Fruit fly (Drosophila melanogaster): Measurements from ENCODE around the gene CG7300.

Gene CG7300

dm6 chr2L:10735923-10736322 is 38.1 kb upstream of the CG7300 start, which contains the start of gene Nup107 (continued):
- TF ChIP-seq pan (optimal IDR thresholded peaks at IDR 0.05): no peak
- peak in 1 of 2 experiments; percentile 9 for TF ChIP-seq pan (GFP tag; optimal IDR thresholded peaks at IDR 0.05 in 1 of 2, IDR thresholded peaks at IDR 0.05 in 1 of 2)
- no peak for TF ChIP-seq CG16813 (GFP tag; IDR thresholded peaks at IDR 0.05; ENCODE audit: partially characterized antibody)
- no peak for TF ChIP-seq ERR (GFP tag; optimal IDR thresholded peaks at IDR 0.05)
- TF ChIP-seq CG10267 (tag; optimal IDR thresholded peaks at IDR 0.05): peak; percentile 25
- peak; percentile 18 for TF ChIP-seq bab2 (GFP tag; optimal IDR thresholded peaks at IDR 0.05)
- no peak for TF ChIP-seq pho (GFP tag; optimal IDR thresholded peaks at IDR 0.05)
- no peak for TF ChIP-seq Camta (GFP tag; optimal IDR thresholded peaks at IDR 0.05)
- TF ChIP-seq Dref (GFP tag; IDR thresholded peaks at IDR 0.05): peak; percentile 44
- no peak for TF ChIP-seq gt (GFP tag; IDR thresholded peaks at IDR 0.05)
- no peak for TF ChIP-seq CG4328 (GFP tag; optimal IDR thresholded peaks at IDR 0.05)
- no peak for TF ChIP-seq p53 (GFP tag; optimal IDR thresholded peaks at IDR 0.05)
- no peak for TF ChIP-seq sqz (GFP tag; optimal IDR thresholded peaks at IDR 0.05)
- peak in 1 of 2 experiments; percentile 13 for TF ChIP-seq bsh (GFP tag; optimal IDR thresholded peaks at IDR 0.05)
- TF ChIP-seq E2f2 (GFP tag; IDR thresholded peaks at IDR 0.05): peak; percentile 73
- TF ChIP-seq CG17802 (tag; optimal IDR thresholded peaks at IDR 0.05): peak; percentile 79
- TF ChIP-seq CG10274 (GFP tag; optimal IDR thresholded peaks at IDR 0.05): no peak
- no peak for TF ChIP-seq Ssrp (tag; optimal IDR thresholded peaks at IDR 0.05)
- TF ChIP-seq row (GFP tag; IDR thresholded peaks at IDR 0.05): peak; percentile 77
- TF ChIP-seq trem (tag; optimal IDR thresholded peaks at IDR 0.05): peak; percentile 36
- no peak for TF ChIP-seq BtbVII (GFP tag; optimal IDR thresholded peaks at IDR 0.05)
- 0 out of 2 replicates have a peak, but pooled peaks have one; percentile 14 for TF ChIP-seq CG32532 (GFP tag; IDR thresholded peaks at IDR 0.05)
- no peak for TF ChIP-seq CG12219 (GFP tag; optimal IDR thresholded peaks at IDR 0.05)
- peak; percentile 18 for TF ChIP-seq Myb (GFP tag; optimal IDR thresholded peaks at IDR 0.05)
- peak; percentile 87 for TF ChIP-seq gfzf (GFP tag; optimal IDR thresholded peaks at IDR 0.05)
- no peak for TF ChIP-seq Neu2 (GFP tag; optimal IDR thresholded peaks at IDR 0.05; ENCODE audit: borderline replicate concordance)
- TF ChIP-seq Nf-YA (GFP tag; IDR thresholded peaks at IDR 0.05): no peak
- TF ChIP-seq Doc2 (GFP tag; IDR thresholded peaks at IDR 0.05): no peak
- no peak for TF ChIP-seq HLH54F (GFP tag; optimal IDR thresholded peaks at IDR 0.05)
- peak; percentile 40 for TF ChIP-seq CG17829 (tag; optimal IDR thresholded peaks at IDR 0.05)
- peak; percentile 72 for TF ChIP-seq Med (GFP tag)
- TF ChIP-seq bcd (GFP tag; optimal IDR thresholded peaks at IDR 0.05): peak; percentile 2
- no peak for TF ChIP-seq Dip2 (GFP tag; IDR thresholded peaks at IDR 0.05)
- TF ChIP-seq CG9797 (GFP tag; optimal IDR thresholded peaks at IDR 0.05): peak; percentile 68
- peak; percentile 39 for TF ChIP-seq zen (tag; optimal IDR thresholded peaks at IDR 0.05)
- peak; percentile 8 for TF ChIP-seq Ets97D (GFP tag; optimal IDR thresholded peaks at IDR 0.05)
- peak; percentile 46 for TF ChIP-seq dm (GFP tag; optimal IDR thresholded peaks at IDR 0.05)
- TF ChIP-seq CG33557 (GFP tag; optimal IDR thresholded peaks at IDR 0.05): no peak
- TF ChIP-seq C15 (GFP tag; IDR thresholded peaks at IDR 0.05): no peak
- TF ChIP-seq CG4404 (GFP tag; IDR thresholded peaks at IDR 0.05): no peak
- TF ChIP-seq CG7839 (tag; optimal IDR thresholded peaks at IDR 0.05): no peak
- TF ChIP-seq sd (tag; optimal IDR thresholded peaks at IDR 0.05): no peak
- no peak for TF ChIP-seq Mes4 (GFP tag; optimal IDR thresholded peaks at IDR 0.05)
- no peak for TF ChIP-seq CG7928 (GFP tag; optimal IDR thresholded peaks at IDR 0.05)
- no peak for TF ChIP-seq CG30431 (GFP tag; optimal IDR thresholded peaks at IDR 0.05)
